Worm (Caenorhabditis elegans) whole organism, early embryonic: ENCODE measurements around the gene srw-40.

Experiments used
- B0310.2 ChIP-seq: sonication (generic microtip); optimal IDR thresholded peaks from 2 replicates; lab custom pipeline; 2016; ENCODE audit warnings: mild to moderate bottlenecking, missing genetic modification characterization, missing compliant biosample characterization
- F13C5.2 ChIP-seq: sonication (generic microtip); optimal IDR thresholded peaks from 2 replicates; lab custom pipeline; 2017; ENCODE audit warnings: mild to moderate bottlenecking, missing genetic modification characterization, inconsistent platforms, missing compliant biosample characterization
- aly-1 ChIP-seq: sonication (generic microtip); optimal IDR thresholded peaks from 2 replicates; lab custom pipeline; 2016; ENCODE audit warnings: missing genetic modification characterization, missing compliant biosample characterization
- ama-1 ChIP-seq: fragments of 150-350 bp; optimal IDR thresholded peaks from 2 replicates; lab custom pipeline; 2014
- ceh-13 ChIP-seq: fragments of 200-800 bp; sonication (Bioruptor generic); optimal IDR thresholded peaks from 2 replicates; lab custom pipeline; 2018; ENCODE audit warnings: mild to moderate bottlenecking, missing genetic modification characterization, missing compliant biosample characterization
- ceh-36 ChIP-seq: sonication (generic microtip); optimal IDR thresholded peaks from 2 replicates; lab custom pipeline; 2016; ENCODE audit warnings: missing genetic modification characterization, inconsistent platforms, missing compliant biosample characterization
- ets-7 ChIP-seq: sonication (generic microtip); optimal IDR thresholded peaks from 2 replicates; lab custom pipeline; 2016; ENCODE audit warnings: missing genotype, missing genetic modification characterization, missing compliant biosample characterization
- flt-1 ChIP-seq: fragments of 200-800 bp; sonication (Bioruptor generic); IDR thresholded peaks from 2 replicates; pipeline ENCODE4 v1.3.6; 2022; ENCODE audit warnings: missing genetic modification characterization, missing compliant biosample characterization
- hmbx-1 ChIP-seq: sonication (generic microtip); optimal IDR thresholded peaks from 2 replicates; lab custom pipeline; 2016; ENCODE audit warnings: mild to moderate bottlenecking, missing genetic modification characterization, missing compliant biosample characterization
- hmg-4 ChIP-seq: fragments of 200-800 bp; sonication (Bioruptor generic); optimal IDR thresholded peaks from 2 replicates; lab custom pipeline; 2018; ENCODE audit warnings: mild to moderate bottlenecking, missing genetic modification characterization, missing compliant biosample characterization
- hnd-1 ChIP-seq: sonication (generic microtip); optimal IDR thresholded peaks from 2 replicates; lab custom pipeline; 2016; ENCODE audit warnings: missing genetic modification characterization, missing compliant biosample characterization
- pes-1 ChIP-seq: fragments of 200-800 bp; sonication (Bioruptor generic); IDR thresholded peaks from 2 replicates; pipeline ENCODE4 v1.3.6; 2022; ENCODE audit warnings: missing genetic modification reagents, missing genetic modification characterization, missing compliant biosample characterization
- scrt-1 ChIP-seq: fragments of 200-800 bp; sonication (Bioruptor generic); IDR thresholded peaks from 2 replicates; pipeline ENCODE4 v1.3.6; 2022; ENCODE audit warnings: missing genetic modification characterization, missing compliant biosample characterization
- sea-1 ChIP-seq: fragments of 200-800 bp; sonication (Bioruptor generic); conservative IDR thresholded peaks from 2 replicates; pipeline ENCODE4 v1.3.6; 2022; ENCODE audit warnings: missing genetic modification characterization, missing compliant biosample characterization
- tbx-11 ChIP-seq: fragments of 200-800 bp; sonication (Bioruptor generic); IDR thresholded peaks from 2 replicates; pipeline ENCODE4 v1.3.6; 2022; ENCODE audit warnings: missing genetic modification characterization, missing compliant biosample characterization
- tbx-37 ChIP-seq: fragments of 200-800 bp; sonication (Bioruptor generic); conservative IDR thresholded peaks from 2 replicates; pipeline ENCODE4 v1.3.6; 2022; ENCODE audit warnings: missing genetic modification reagents, missing genetic modification characterization, missing compliant biosample characterization
- tra-4 ChIP-seq: sonication (generic microtip); optimal IDR thresholded peaks from 2 replicates; lab custom pipeline; 2017; ENCODE audit warnings: missing genetic modification characterization, missing compliant biosample characterization

srw-40 gene

DNA sequence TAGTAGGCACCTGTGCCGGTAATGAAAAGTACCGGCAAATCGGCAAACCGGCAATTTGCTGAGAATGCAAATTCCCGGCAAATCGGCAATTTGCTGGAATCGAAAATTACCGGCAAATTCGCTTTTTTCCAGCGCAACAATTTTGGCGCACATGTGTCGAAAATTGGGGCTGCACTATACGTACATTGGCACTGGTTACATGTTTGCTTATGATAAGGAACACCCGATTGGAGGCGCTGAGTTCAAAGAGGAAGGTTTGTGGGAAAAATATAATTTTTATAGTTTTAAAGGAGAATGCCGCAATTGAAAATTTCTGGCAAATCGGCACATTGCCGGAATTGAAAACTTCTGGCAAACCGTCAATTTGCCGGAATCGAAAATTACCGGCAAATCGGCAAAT, 18.7 kb downstream of the srw-40 start:
- no peak for TF ChIP-seq tbx-37
- no peak for TF ChIP-seq F13C5.2 (tag; lab: Kevin White, UChicago)
- no peak for TF ChIP-seq pes-1 (GFP tag; lab: Robert Waterston, UW)
- no peak for TF ChIP-seq flt-1 (GFP tag; lab: Robert Waterston, UW)
- TF ChIP-seq aly-1, result no peak
- TF ChIP-seq hnd-1, result no peak
- no peak for TF ChIP-seq scrt-1 (GFP tag; lab: Robert Waterston, UW)
- TF ChIP-seq hmbx-1, result no peak
- no peak for TF ChIP-seq ceh-13 (GFP tag; lab: Kevin White, UChicago)
- no peak for TF ChIP-seq ets-7 (tag; lab: Kevin White, UChicago)
- no peak for TF ChIP-seq ama-1
- no peak for TF ChIP-seq tbx-11 (GFP tag; lab: Robert Waterston, UW)

- TF ChIP-seq aly-1, result no peak
- no peak for TF ChIP-seq B0310.2 (tag; lab: Kevin White, UChicago)
- TF ChIP-seq hnd-1, result no peak
- no peak for TF ChIP-seq ets-7 (tag; lab: Kevin White, UChicago)
- TF ChIP-seq sea-1, result no peak
- no peak for TF ChIP-seq ceh-13 (GFP tag; lab: Kevin White, UChicago)
- TF ChIP-seq tbx-11 (GFP tag; lab: Robert Waterston, UW), result no peak
- TF ChIP-seq tbx-37, result no peak
- TF ChIP-seq hmbx-1, result no peak
- TF ChIP-seq flt-1 (GFP tag; lab: Robert Waterston, UW), result no peak
- TF ChIP-seq ama-1, result no peak
- no peak for TF ChIP-seq F13C5.2 (tag; lab: Kevin White, UChicago)
- no peak for TF ChIP-seq hmg-4
- no peak for TF ChIP-seq ceh-36 (tag; lab: Kevin White, UChicago)
- TF ChIP-seq scrt-1 (GFP tag; lab: Robert Waterston, UW), result no peak
- TF ChIP-seq pes-1 (GFP tag; lab: Robert Waterston, UW), result no peak
- TF ChIP-seq tra-4 (tag; lab: Kevin White, UChicago), result no peak
These were observed 21.1 kb downstream of the srw-40 start, which contains the start of gene rml-4 for ce11 chrII:4294801-4295200. TSS of gene rml-4 (plus strand) at chrII:4295101.

- TF ChIP-seq ets-7 (tag; lab: Kevin White, UChicago) (no peak), scrt-1 (GFP tag; lab: Robert Waterston, UW) (no peak), F13C5.2 (tag; lab: Kevin White, UChicago) (no peak), flt-1 (GFP tag; lab: Robert Waterston, UW) (no peak), sea-1 (no peak), tra-4 (tag; lab: Kevin White, UChicago) (no peak), tbx-11 (GFP tag; lab: Robert Waterston, UW) (no peak)
These were observed 21.7 kb downstream of the srw-40 start for ce11 chrII:4294189-4294588.

ce11 chrII:4293027-4293522, 22.8 kb downstream of the srw-40 start:
- TF ChIP-seq hnd-1, result no peak
- TF ChIP-seq tbx-11 (GFP tag; lab: Robert Waterston, UW), result no peak
- no peak for TF ChIP-seq sea-1
- no peak for TF ChIP-seq B0310.2 (tag; lab: Kevin White, UChicago)
- no peak for TF ChIP-seq ama-1
- no peak for TF ChIP-seq ceh-36 (tag; lab: Kevin White, UChicago)
- TF ChIP-seq aly-1, result no peak
- no peak for TF ChIP-seq hmg-4

ce11 chrII:4291799-4292198, 24.1 kb downstream of the srw-40 start:
- TF ChIP-seq scrt-1 (GFP tag; lab: Robert Waterston, UW) (no peak), tbx-37 (no peak), sea-1 (no peak), hmbx-1 (no peak)

DNA sequence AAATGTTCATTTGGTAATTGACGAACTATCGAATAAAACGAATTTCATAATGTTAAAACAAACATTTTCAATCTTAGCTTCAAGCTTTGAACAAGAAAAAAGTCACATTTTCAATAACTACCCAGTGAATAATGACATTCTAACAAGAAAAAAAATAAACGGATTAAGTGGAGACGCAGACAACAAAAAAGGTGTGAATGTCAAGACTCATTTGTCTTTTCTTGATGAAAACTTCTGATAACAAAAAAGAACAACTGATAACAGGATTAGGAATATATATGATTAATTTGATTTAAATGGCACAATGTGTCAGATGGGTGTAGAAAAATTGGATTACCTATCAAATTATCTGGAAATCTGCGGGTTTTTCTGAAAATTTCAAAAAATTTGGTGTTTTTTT, 27.3 kb downstream of the srw-40 start:
- TF ChIP-seq tra-4 (tag; lab: Kevin White, UChicago) (no peak), hmg-4 (no peak), pes-1 (GFP tag; lab: Robert Waterston, UW) (no peak), aly-1 (no peak), flt-1 (GFP tag; lab: Robert Waterston, UW) (no peak), tbx-37 (no peak), hmbx-1 (no peak), ceh-36 (tag; lab: Kevin White, UChicago) (no peak), hnd-1 (no peak)

DNA sequence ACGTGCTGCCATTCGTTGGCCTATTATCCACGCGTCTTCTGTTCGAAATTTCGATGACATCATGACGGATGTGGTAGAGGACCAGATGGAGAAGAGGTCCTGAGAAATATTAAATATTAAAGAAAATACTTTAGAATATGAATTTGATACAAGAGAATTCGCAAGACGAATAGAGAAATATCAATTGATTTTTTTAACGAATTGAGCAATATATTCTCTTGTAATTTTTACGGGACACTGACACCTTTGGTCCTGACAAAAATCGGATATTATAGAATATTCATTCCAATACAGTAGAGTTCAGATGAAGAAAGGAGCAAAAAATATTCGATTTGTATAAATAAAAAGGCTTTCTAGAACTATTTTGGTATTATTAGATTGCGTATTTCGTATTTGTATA, 27.8 kb downstream of the srw-40 start, which contains the start of gene C01F1.6:
Gene C01F1.6 (minus strand): TSS at position 101 of the 400 bp plus-strand sequence.
- TF ChIP-seq hmg-4, result no peak
- TF ChIP-seq pes-1 (GFP tag; lab: Robert Waterston, UW), result no peak
- TF ChIP-seq hmbx-1, result no peak
- no peak for TF ChIP-seq scrt-1 (GFP tag; lab: Robert Waterston, UW)
- no peak for TF ChIP-seq hnd-1
- TF ChIP-seq F13C5.2 (tag; lab: Kevin White, UChicago), result no peak
- no peak for TF ChIP-seq tra-4 (tag; lab: Kevin White, UChicago)
- TF ChIP-seq B0310.2 (tag; lab: Kevin White, UChicago), result no peak
- no peak for TF ChIP-seq ama-1
- TF ChIP-seq ceh-13 (GFP tag; lab: Kevin White, UChicago), result no peak
- TF ChIP-seq aly-1, result no peak
- TF ChIP-seq tbx-37, result no peak
- TF ChIP-seq sea-1, result no peak
- no peak for TF ChIP-seq flt-1 (GFP tag; lab: Robert Waterston, UW)
- no peak for TF ChIP-seq tbx-11 (GFP tag; lab: Robert Waterston, UW)
- TF ChIP-seq ets-7 (tag; lab: Kevin White, UChicago), result no peak
- no peak for TF ChIP-seq ceh-36 (tag; lab: Kevin White, UChicago)

DNA sequence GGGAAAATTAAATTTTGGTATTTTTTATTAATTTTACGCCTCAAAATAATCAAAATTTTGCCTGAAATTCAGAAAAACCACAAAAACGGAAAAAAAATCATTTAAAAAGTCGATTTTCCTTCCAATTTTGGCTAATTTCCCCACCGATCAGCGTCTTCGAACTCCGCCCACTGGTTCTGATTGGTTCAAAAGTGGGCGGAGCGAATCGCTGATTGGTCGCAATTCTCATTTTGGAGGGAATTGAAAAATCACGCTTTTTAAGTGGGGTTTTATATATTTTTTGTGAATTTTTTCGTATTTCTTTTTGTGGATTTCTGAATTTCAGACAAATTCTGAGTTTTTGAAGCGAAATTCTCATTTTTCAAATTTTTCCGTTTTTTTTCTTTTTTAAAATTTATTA, 29.0 kb downstream of the srw-40 start:
- no peak for TF ChIP-seq F13C5.2 (tag; lab: Kevin White, UChicago)
- TF ChIP-seq ceh-36 (tag; lab: Kevin White, UChicago), result no peak
- no peak for TF ChIP-seq hmg-4
- no peak for TF ChIP-seq B0310.2 (tag; lab: Kevin White, UChicago)
- no peak for TF ChIP-seq scrt-1 (GFP tag; lab: Robert Waterston, UW)
- no peak for TF ChIP-seq tbx-37
- no peak for TF ChIP-seq hnd-1
- no peak for TF ChIP-seq ceh-13 (GFP tag; lab: Kevin White, UChicago)
- no peak for TF ChIP-seq ets-7 (tag; lab: Kevin White, UChicago)
- no peak for TF ChIP-seq hmbx-1
- no peak for TF ChIP-seq ama-1
- TF ChIP-seq flt-1 (GFP tag; lab: Robert Waterston, UW), result no peak
- TF ChIP-seq sea-1, result no peak
